Fruit fly (Drosophila melanogaster): ENCODE measurements around the gene mor.
A peak's percentile ranks its signal among the peaks of the same experiment; 100 is the strongest.

The mor gene

dm6 chr3R:15965169-15965568, 7.5 kb downstream of the mor start, which contains the start of the genes CG32856 and Rbf2 (continued):
- TF ChIP-seq gem (tag; optimal IDR thresholded peaks at IDR 0.05) (peak; percentile 95), ci (GFP tag; IDR thresholded peaks at IDR 0.05) (no peak; the same call in 2 of the 3 replicates), repo (GFP tag; optimal IDR thresholded peaks at IDR 0.05) (no peak), ac (GFP tag; optimal IDR thresholded peaks at IDR 0.05) (no peak), Rx (GFP tag; IDR thresholded peaks at IDR 0.05) (no peak), CG17568 (GFP tag; optimal IDR thresholded peaks at IDR 0.05) (no peak), pnt (GFP tag; optimal IDR thresholded peaks at IDR 0.05) (peak; percentile 29), pfk (GFP tag; optimal IDR thresholded peaks at IDR 0.05) (no peak), CG3726 (GFP tag; IDR thresholded peaks at IDR 0.05) (no peak), Bteb2 (GFP tag; optimal IDR thresholded peaks at IDR 0.05) (peak; percentile 88), CG4424 (GFP tag; optimal IDR thresholded peaks at IDR 0.05) (peak; percentile 63), CG7839 (tag; optimal IDR thresholded peaks at IDR 0.05) (peak; percentile 91), p53 (GFP tag; optimal IDR thresholded peaks at IDR 0.05) (no peak), Camta (GFP tag; optimal IDR thresholded peaks at IDR 0.05) (peak; percentile 81), Sry-δ (GFP tag; optimal IDR thresholded peaks at IDR 0.05) (peak; percentile 75), CkIIα-i1 (GFP tag; IDR thresholded peaks at IDR 0.05) (no peak), Adf1 (GFP tag; IDR thresholded peaks at IDR 0.05) (peak; percentile 64; the same call in 1 of the 2 replicates), zfh1 (GFP tag; IDR thresholded peaks at IDR 0.05) (no peak), kah (GFP tag; optimal IDR thresholded peaks at IDR 0.05) (no peak), dmrt99B (tag; optimal IDR thresholded peaks at IDR 0.05) (no peak), CG1024 (GFP tag; IDR thresholded peaks at IDR 0.05) (no peak), CG14050 (GFP tag; IDR thresholded peaks at IDR 0.05) (peak; percentile 63), shn (GFP tag; optimal IDR thresholded peaks at IDR 0.05) (peak; percentile 64), jing (GFP tag; optimal IDR thresholded peaks at IDR 0.05) (peak; percentile 49), CG9215 (GFP tag; IDR thresholded peaks at IDR 0.05) (no peak), dysf (GFP tag; IDR thresholded peaks at IDR 0.05) (no peak; the same call in 2 of the 3 replicates), Mad (GFP tag; optimal IDR thresholded peaks at IDR 0.05) (peak; percentile 67), maf-S (GFP tag; optimal IDR thresholded peaks at IDR 0.05) (peak; percentile 74), CG42726 (GFP tag; IDR thresholded peaks at IDR 0.05; ENCODE audit: partially characterized antibody) (peak; percentile 62; the same call in 1 of the 2 replicates), CG2678 (tag; optimal IDR thresholded peaks at IDR 0.05) (no peak), Dip2 (GFP tag; IDR thresholded peaks at IDR 0.05) (no peak), abd-A (tag; optimal IDR thresholded peaks at IDR 0.05) (no peak), CG8290 (GFP tag; optimal IDR thresholded peaks at IDR 0.05) (peak; percentile 59), CG8290 (tag; optimal IDR thresholded peaks at IDR 0.05) (peak in 1 of 2 experiments; percentile 82), CG7556 (GFP tag; optimal IDR thresholded peaks at IDR 0.05) (peak; percentile 74), eyg (GFP tag; optimal IDR thresholded peaks at IDR 0.05) (no peak), CG3065 (GFP tag; optimal IDR thresholded peaks at IDR 0.05) (peak; percentile 34), CG17912 (GFP tag; optimal IDR thresholded peaks at IDR 0.05) (peak; percentile 15), dati (GFP tag; IDR thresholded peaks at IDR 0.05) (no peak), CG14441 (GFP tag; IDR thresholded peaks at IDR 0.05) (0 out of 2 replicates have a peak, but pooled peaks have one; percentile 30), CG8924 (tag; optimal IDR thresholded peaks at IDR 0.05) (peak; percentile 79), Doc3 (GFP tag; IDR thresholded peaks at IDR 0.05; ENCODE audit: partially characterized antibody) (peak; percentile 48; the same call in 1 of the 3 replicates), CG7963 (GFP tag; IDR thresholded peaks at IDR 0.05; ENCODE audit: partially characterized antibody) (peak; percentile 90), Gug (GFP tag; IDR thresholded peaks at IDR 0.05) (no peak), CG1832 (GFP tag; optimal IDR thresholded peaks at IDR 0.05) (no peak), MESR4 (GFP tag; optimal IDR thresholded peaks at IDR 0.05) (peak; percentile 55), CG9727 (GFP tag; optimal IDR thresholded peaks at IDR 0.05) (no peak), sna (GFP tag; IDR thresholded peaks at IDR 0.05; ENCODE audit: partially characterized antibody) (peak; percentile 70), CG4730 (GFP tag; IDR thresholded peaks at IDR 0.05) (no peak)

Data from whole organism, embryonic.